Worm (Caenorhabditis elegans) whole organism, L4 larva: ENCODE results near the gene B0496.2.

ENCODE experiments used
- F37D6.2 ChIP-seq: sonication (generic microtip); optimal IDR thresholded peaks from 2 replicates; lab custom pipeline; 2016; ENCODE audit warnings: mild to moderate bottlenecking, missing genetic modification characterization, missing compliant biosample characterization
- T20F7.1 ChIP-seq: fragments of 200-800 bp; sonication (Bioruptor generic); optimal IDR thresholded peaks from 2 replicates; lab custom pipeline; 2018; ENCODE audit warnings: mild to moderate bottlenecking, missing genetic modification characterization, missing compliant biosample characterization
- T26A8.4 ChIP-seq: fragments of 200-800 bp; sonication (Bioruptor generic); IDR thresholded peaks from 2 replicates; pipeline ENCODE4 v1.3.6; 2022; ENCODE audit warnings: missing genetic modification characterization, missing compliant biosample characterization
- Y48G9A.11 ChIP-seq: fragments of 200-800 bp; sonication (Bioruptor generic); IDR thresholded peaks from 2 replicates; pipeline ENCODE4 v1.3.6; 2022; ENCODE audit warnings: missing genetic modification reagents, missing genetic modification characterization, missing compliant biosample characterization
- Y5F2A.4 ChIP-seq: fragments of 200-800 bp; sonication (Bioruptor generic); optimal IDR thresholded peaks from 2 replicates; lab custom pipeline; 2018; ENCODE audit warnings: mild to moderate bottlenecking, missing genetic modification characterization, missing compliant biosample characterization
- Y75B8A.6 ChIP-seq: fragments of 200-800 bp; sonication (Bioruptor generic); IDR thresholded peaks from 2 replicates; pipeline ENCODE4 v1.3.6; 2022; ENCODE audit warnings: missing genetic modification reagents, missing genetic modification characterization, missing compliant biosample characterization
- aha-1 ChIP-seq: fragments of 150-350 bp; peaks from one replicate; lab custom pipeline; 2014; ENCODE audit warnings: missing biosample characterization, missing genetic modification characterization
- ceh-62 ChIP-seq: sonication (generic microtip); optimal IDR thresholded peaks from 2 replicates; lab custom pipeline; 2017; ENCODE audit warnings: missing biosample characterization, missing genetic modification characterization
- ceh-82 ChIP-seq: sonication (generic microtip); optimal IDR thresholded peaks from 2 replicates; lab custom pipeline; 2017; ENCODE audit warnings: missing biosample characterization, missing genetic modification characterization
- daf-16 ChIP-seq, 3 experiments: sonication (generic microtip); optimal IDR thresholded peaks; 2 replicates each; lab custom pipeline; 2016 to 2017; ENCODE audit warnings: missing genetic modification characterization in 3 of 3, missing genetic modification reagents in 3 of 3, mild to moderate bottlenecking in 2 of 3, missing compliant biosample characterization in 2 of 3, missing biosample characterization in 1 of 3, moderate library complexity in 1 of 3
- hlh-30 ChIP-seq: sonication (generic microtip); optimal IDR thresholded peaks from 2 replicates; lab custom pipeline; 2017; ENCODE audit warnings: antibody characterized with exemption, mild to moderate bottlenecking, missing genetic modification characterization, missing compliant biosample characterization; ENCODE audit not compliant: insufficient read depth
- lin-13 ChIP-seq: fragments of 150-350 bp; optimal IDR thresholded peaks from 2 replicates; lab custom pipeline; 2014; ENCODE audit warnings: missing biosample characterization, missing genetic modification reagents, missing genetic modification characterization
- lin-29 ChIP-seq: fragments of 200-800 bp; sonication (Bioruptor generic); IDR thresholded peaks from 2 replicates; pipeline ENCODE4 v1.3.6; 2022; ENCODE audit warnings: missing genetic modification reagents, missing genetic modification characterization, missing compliant biosample characterization
- lin-38 ChIP-seq: fragments of 200-800 bp; sonication (Bioruptor generic); IDR thresholded peaks from 2 replicates; pipeline ENCODE4 v1.3.6; 2022; ENCODE audit warnings: missing genetic modification reagents, missing genetic modification characterization, missing compliant biosample characterization
- lin-39 ChIP-seq: fragments of 150-350 bp; optimal IDR thresholded peaks from 2 replicates; lab custom pipeline; 2014; ENCODE audit warnings: missing biosample characterization, missing genetic modification reagents, missing genetic modification characterization
- lir-3 ChIP-seq: sonication (generic microtip); optimal IDR thresholded peaks from 2 replicates; lab custom pipeline; 2016; ENCODE audit warnings: mild to moderate bottlenecking, missing genetic modification characterization, missing compliant biosample characterization
- lsy-2 ChIP-seq, 2 experiments: fragments of 150-350 bp in 1 of 2; sonication (generic microtip) in 1 of 2; optimal IDR thresholded peaks; 2 replicates each; lab custom pipeline; 2014 to 2017; ENCODE audit warnings: missing biosample characterization in 2 of 2, missing genetic modification characterization in 2 of 2
- madf-5 ChIP-seq, 2 experiments: fragments of 200-800 bp; sonication (Bioruptor generic); IDR thresholded peaks; 2 replicates each; pipeline ENCODE4 v1.3.6; 2022; ENCODE audit warnings: missing compliant biosample characterization in 2 of 2, missing genetic modification characterization in 2 of 2
- mdt-29 ChIP-seq: fragments of 200-800 bp; sonication (Bioruptor generic); IDR thresholded peaks from 2 replicates; pipeline ENCODE4 v1.3.6; 2022; ENCODE audit warnings: missing genetic modification reagents, missing genetic modification characterization, missing compliant biosample characterization
- mep-1 ChIP-seq: fragments of 150-350 bp; sonication (generic microtip); optimal IDR thresholded peaks from 3 replicates; lab custom pipeline; 2014; ENCODE audit warnings: missing biosample characterization, missing genetic modification characterization
- mxl-3 ChIP-seq: fragments of 200-800 bp; sonication (Bioruptor generic); optimal IDR thresholded peaks from 2 replicates; lab custom pipeline; 2018; ENCODE audit warnings: mild to moderate bottlenecking, missing genetic modification characterization, missing compliant biosample characterization
- nhr-10 ChIP-seq: fragments of 150-350 bp; optimal IDR thresholded peaks from 2 replicates; lab custom pipeline; 2014; ENCODE audit warnings: missing biosample characterization, missing genetic modification characterization
- nhr-102 ChIP-seq: sonication (generic microtip); optimal IDR thresholded peaks from 2 replicates; lab custom pipeline; 2016; ENCODE audit warnings: mild to moderate bottlenecking, missing genetic modification characterization, moderate library complexity, missing compliant biosample characterization
- nhr-11 ChIP-seq: fragments of 150-350 bp; optimal IDR thresholded peaks from 2 replicates; lab custom pipeline; 2014; ENCODE audit warnings: missing biosample characterization, missing genetic modification characterization
- nhr-237 ChIP-seq: sonication (generic microtip); optimal IDR thresholded peaks from 2 replicates; lab custom pipeline; 2017; ENCODE audit warnings: missing biosample characterization, missing genetic modification characterization
- skn-1 ChIP-seq: fragments of 150-350 bp; optimal IDR thresholded peaks from 2 replicates; lab custom pipeline; 2014; ENCODE audit warnings: missing biosample characterization, missing genetic modification characterization
- unc-130 ChIP-seq: sonication (generic microtip); optimal IDR thresholded peaks from 2 replicates; lab custom pipeline; 2016; ENCODE audit warnings: missing genetic modification reagents, missing genetic modification characterization, missing compliant biosample characterization
- unc-62 ChIP-seq, 3 experiments: fragments of 150-350 bp in 1 of 3; sonication (generic microtip); optimal IDR thresholded peaks in 2 of 3; peaks in 1 of 3; 1 replicate in 1 of 3; 2 replicates in 2 of 3; lab custom pipeline; 2014 to 2017; ENCODE audit warnings: missing biosample characterization in 3 of 3, missing genetic modification characterization in 3 of 3, missing genetic modification reagents in 3 of 3, missing genotype in 1 of 3
- zfp-2 ChIP-seq: sonication (generic microtip); optimal IDR thresholded peaks from 2 replicates; lab custom pipeline; 2016; ENCODE audit warnings: mild to moderate bottlenecking, missing genetic modification characterization, missing compliant biosample characterization
- zfp-3 ChIP-seq: fragments of 200-800 bp; sonication (Bioruptor generic); conservative IDR thresholded peaks from 2 replicates; pipeline ENCODE4 v1.3.6; 2022; ENCODE audit warnings: missing genetic modification reagents, missing genetic modification characterization, missing compliant biosample characterization

Gene B0496.2

ce11 chrIV:7420913-7421312 lies 26.7 kb upstream of the B0496.2 start, which contains the start of gene srtx-1:
Gene srtx-1, plus strand, starts transcription at chrIV:7421213.
- TF ChIP-seq T26A8.4 (GFP tag; lab: Robert Waterston, UW) (no peak), skn-1 (tag; lab: Kevin White, UChicago) (no peak), unc-62 (GFP tag; optimal IDR thresholded peaks at IDR 0.05 in 1 of 2; lab: Kevin White, UChicago) (peak in 1 of 2 experiments; percentile 70), unc-62 (tag; optimal IDR thresholded peaks at IDR 0.05; lab: Kevin White, UChicago) (no peak), mdt-29 (GFP tag; lab: Robert Waterston, UW) (no peak), unc-130 (GFP tag; lab: Kevin White, UChicago) (no peak), lir-3 (tag; lab: Kevin White, UChicago) (no peak)
- TF ChIP-seq, all 104 proteins: peak for 1

DNA sequence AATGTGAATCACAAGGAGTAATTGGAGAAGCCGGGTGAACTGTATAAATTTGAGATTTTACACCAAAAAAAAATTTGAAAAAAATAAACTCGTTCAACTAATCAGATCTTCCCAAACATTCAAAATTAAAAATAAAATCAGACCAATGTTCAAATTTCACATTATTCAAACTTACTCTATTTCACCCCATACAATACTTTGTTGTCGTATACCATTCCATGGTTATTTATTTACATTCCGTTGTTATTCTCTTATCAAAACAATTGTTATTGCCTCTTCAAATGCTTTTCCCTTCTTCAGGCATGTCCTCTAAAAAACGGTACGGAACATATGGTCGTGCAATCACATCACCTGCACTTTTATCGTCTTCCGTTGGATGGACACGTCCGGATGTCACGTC lies 23.5 kb upstream of the B0496.2 start, which contains the start of gene unc-82:
TSS of gene unc-82 (plus strand) at position 301 of the 400 bp plus-strand sequence.
- TF ChIP-seq aha-1 (peak; percentile 74), nhr-237 (tag; lab: Kevin White, UChicago) (no peak)

ce11 chrIV:7426055-7426454 lies 21.6 kb upstream of the B0496.2 start:
- no peak for TF ChIP-seq T20F7.1 (GFP tag; lab: Kevin White, UChicago)
- TF ChIP-seq lin-13 (GFP tag; lab: Kevin White, UChicago), result no peak
- no peak for TF ChIP-seq Y5F2A.4 (GFP tag; lab: Kevin White, UChicago)
- no peak for TF ChIP-seq madf-5 (GFP tag; IDR thresholded peaks at IDR 0.05; lab: Robert Waterston, UW)
- peak; percentile 63 for TF ChIP-seq nhr-11
- no peak for TF ChIP-seq ceh-62 (tag; lab: Kevin White, UChicago)
- no peak for TF ChIP-seq ceh-82
- no peak for TF ChIP-seq lin-38 (GFP tag; lab: Robert Waterston, UW)
- TF ChIP-seq lsy-2 (tag; optimal IDR thresholded peaks at IDR 0.05; lab: Kevin White, UChicago), result no peak
- no peak for TF ChIP-seq zfp-3
- TF ChIP-seq daf-16 (GFP tag; optimal IDR thresholded peaks at IDR 0.05; lab: Kevin White, UChicago), result peak in 1 of 2 experiments; percentile 18
- no peak for TF ChIP-seq daf-16 (tag; optimal IDR thresholded peaks at IDR 0.05; lab: Kevin White, UChicago)
- peak; percentile 40 for TF ChIP-seq aha-1
- TF ChIP-seq, all 104 proteins: peak for 3

DNA sequence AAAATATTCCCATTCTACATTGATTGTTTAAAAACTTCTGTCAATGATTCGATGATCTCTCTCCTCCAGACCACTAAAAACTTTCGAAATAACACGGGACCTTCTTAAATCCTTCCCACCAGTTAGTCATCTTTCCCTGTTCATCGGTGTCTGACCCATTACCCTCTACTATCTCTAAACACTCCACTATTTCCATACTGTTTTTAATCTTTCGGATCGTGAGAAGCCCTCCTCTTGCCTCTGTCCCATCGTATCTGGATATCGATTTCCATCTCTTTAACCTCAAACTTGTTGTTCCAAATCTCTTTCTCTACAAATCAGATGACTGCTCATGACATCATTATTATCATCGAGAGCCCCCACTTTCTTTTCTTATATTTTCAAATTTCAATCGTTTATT lies 19.3 kb upstream of the B0496.2 start:
- TF ChIP-seq zfp-2 (tag; lab: Kevin White, UChicago) (no peak), hlh-30 (no peak), lin-29 (no peak)

DNA sequence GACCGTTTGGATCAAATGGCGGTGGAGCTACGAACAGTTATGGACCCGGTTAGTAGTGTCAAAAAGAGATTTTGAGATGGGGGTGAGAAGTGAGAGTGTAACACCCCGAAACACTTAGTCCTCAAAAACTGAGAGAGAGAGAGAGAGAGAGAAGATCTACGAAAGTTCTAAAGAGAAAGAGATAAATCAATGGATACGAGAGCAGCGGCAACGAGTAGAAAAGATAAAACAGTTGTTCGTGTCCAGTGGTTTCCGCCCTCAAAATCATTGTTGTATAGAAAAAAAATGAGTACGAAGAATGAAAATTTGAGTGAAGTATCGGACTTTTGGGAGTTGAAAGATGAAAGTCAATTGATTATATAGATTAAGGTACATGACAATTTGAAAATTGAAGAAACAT lies 18.7 kb upstream of the B0496.2 start:
- no peak for TF ChIP-seq mxl-3 (GFP tag; lab: Kevin White, UChicago)

DNA sequence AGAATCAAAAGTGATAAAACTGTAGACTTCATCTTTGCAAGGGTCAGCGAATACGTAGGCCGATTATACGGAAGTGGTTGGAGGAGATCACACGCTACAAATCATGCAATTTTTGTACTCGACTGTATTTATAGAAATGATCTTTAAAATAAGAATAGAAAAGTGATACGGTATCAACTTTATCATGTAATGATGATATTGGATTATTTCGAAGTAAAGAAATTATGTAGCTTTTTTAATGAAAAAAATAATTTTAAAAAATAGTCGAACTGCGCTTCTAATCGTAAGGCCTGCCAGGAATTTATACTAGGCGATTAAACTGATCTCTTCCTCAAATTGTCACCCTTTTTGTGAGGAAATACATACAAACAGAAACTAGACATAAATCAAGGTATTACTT lies 13.8 kb upstream of the B0496.2 start, which contains the start of gene B0496.11:
TSS of gene B0496.11 (minus strand) at position 101 of the 400 bp plus-strand sequence.
- TF ChIP-seq unc-62 (GFP tag; optimal IDR thresholded peaks at IDR 0.05 in 1 of 2; lab: Kevin White, UChicago) (no peak), unc-62 (tag; optimal IDR thresholded peaks at IDR 0.05; lab: Kevin White, UChicago) (no peak), Y48G9A.11 (GFP tag; lab: Robert Waterston, UW) (no peak), mep-1 (tag; lab: Kevin White, UChicago) (no peak), lin-39 (tag; lab: Kevin White, UChicago) (no peak), F37D6.2 (tag; lab: Kevin White, UChicago) (no peak), nhr-102 (tag; lab: Kevin White, UChicago) (no peak), nhr-10 (no peak)

DNA sequence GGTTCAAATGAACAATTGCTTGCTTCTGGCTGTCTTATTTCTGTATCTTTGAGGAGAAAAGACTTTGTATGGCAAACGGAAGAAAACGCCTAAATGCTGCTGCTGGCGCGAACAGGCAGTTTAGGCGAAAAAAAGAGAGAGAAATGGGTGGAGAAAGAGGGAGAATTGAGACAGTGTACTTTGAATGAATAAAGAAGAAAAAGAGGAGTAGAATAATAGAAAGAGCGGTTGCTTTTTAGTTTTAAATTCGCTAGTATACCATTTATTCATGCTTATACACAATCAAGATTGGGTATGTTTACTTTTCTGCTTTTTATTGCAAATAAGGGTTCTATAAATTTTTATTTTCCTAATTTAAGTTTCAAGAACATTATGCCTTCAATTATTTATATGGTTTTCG lies 8.3 kb upstream of the B0496.2 start:
- peak in 1 of 2 experiments; percentile 92 for TF ChIP-seq unc-62 (GFP tag; optimal IDR thresholded peaks at IDR 0.05 in 1 of 2; lab: Kevin White, UChicago)
- TF ChIP-seq unc-62 (tag; optimal IDR thresholded peaks at IDR 0.05; lab: Kevin White, UChicago), result no peak
- TF ChIP-seq Y75B8A.6, result no peak
